Fruit fly (Drosophila melanogaster) whole organism, pupa: ENCODE data around the gene CG14185.

Experiments used
- CG10348 ChIP-seq: fragments of 200-800 bp; sonication (Bioruptor generic); IDR thresholded peaks from 2 replicates; pipeline ENCODE4 v1.3.6; 2022; ENCODE audit warnings: missing biosample characterization, missing genetic modification characterization
- CG13204 ChIP-seq: fragments of 200-800 bp; sonication (Bioruptor generic); optimal IDR thresholded peaks from 2 replicates; lab custom pipeline; 2018; ENCODE audit warnings: missing biosample characterization, mild to moderate bottlenecking, missing genetic modification characterization, moderate library complexity
- CG15710 ChIP-seq: fragments of 200-800 bp; sonication (Bioruptor generic); optimal IDR thresholded peaks from 2 replicates; lab custom pipeline; 2018; ENCODE audit warnings: missing biosample characterization, mild to moderate bottlenecking, missing genetic modification characterization, moderate library complexity
- CG34367 ChIP-seq: fragments of 200-800 bp; sonication (Bioruptor generic); optimal IDR thresholded peaks from 2 replicates; lab custom pipeline; 2018; ENCODE audit warnings: missing biosample characterization, mild to moderate bottlenecking, missing genetic modification characterization
- CG8159 ChIP-seq: fragments of 200-800 bp; sonication (Bioruptor generic); optimal IDR thresholded peaks from 3 replicates; lab custom pipeline; 2018; ENCODE audit warnings: missing biosample characterization, mild to moderate bottlenecking, missing genetic modification characterization, moderate library complexity
- CG8301 ChIP-seq: fragments of 200-800 bp; sonication (Bioruptor generic); optimal IDR thresholded peaks from 2 replicates; lab custom pipeline; 2018; ENCODE audit warnings: missing biosample characterization, mild to moderate bottlenecking, missing genetic modification characterization
- D1 ChIP-seq: fragments of 200-800 bp; sonication (Bioruptor generic); optimal IDR thresholded peaks from 2 replicates; lab custom pipeline; 2018; ENCODE audit warnings: missing biosample characterization, mild to moderate bottlenecking, missing genetic modification characterization, moderate library complexity
- EcR ChIP-seq: fragments of 200-800 bp; sonication (Bioruptor generic); optimal IDR thresholded peaks from 3 replicates; lab custom pipeline; 2019; ENCODE audit warnings: missing biosample characterization, missing genetic modification characterization, mild to moderate bottlenecking, moderate library complexity, missing genetic modification reagents
- Ets98B ChIP-seq: fragments of 200-800 bp; sonication (Bioruptor generic); IDR thresholded peaks from 2 replicates; pipeline ENCODE4 v1.3.6; 2022; ENCODE audit warnings: missing biosample characterization, missing genetic modification characterization
- Pif1A ChIP-seq: fragments of 200-800 bp; sonication (Bioruptor generic); optimal IDR thresholded peaks from 3 replicates; lab custom pipeline; 2016; ENCODE audit warnings: missing biosample characterization, missing genetic modification characterization
- Snoo ChIP-seq: fragments of 200-800 bp; sonication (Bioruptor generic); optimal IDR thresholded peaks from 3 replicates; lab custom pipeline; 2017; ENCODE audit warnings: missing biosample characterization, mild to moderate bottlenecking, missing genetic modification characterization, inconsistent platforms
- fd96Ca ChIP-seq: fragments of 200-800 bp; sonication (Bioruptor generic); IDR thresholded peaks from 3 replicates; pipeline ENCODE4 v1.3.6; 2022; ENCODE audit warnings: missing biosample characterization, missing genetic modification characterization
- gl ChIP-seq: fragments of 200-800 bp; sonication (Bioruptor generic); optimal IDR thresholded peaks from 2 replicates; lab custom pipeline; 2018; ENCODE audit warnings: missing biosample characterization, mild to moderate bottlenecking, missing genetic modification characterization
- rn ChIP-seq: fragments of 200-800 bp; sonication (Bioruptor generic); IDR thresholded peaks from 2 replicates; pipeline ENCODE4 v1.3.6; 2022; ENCODE audit warnings: missing biosample characterization, missing genetic modification characterization

DNA sequence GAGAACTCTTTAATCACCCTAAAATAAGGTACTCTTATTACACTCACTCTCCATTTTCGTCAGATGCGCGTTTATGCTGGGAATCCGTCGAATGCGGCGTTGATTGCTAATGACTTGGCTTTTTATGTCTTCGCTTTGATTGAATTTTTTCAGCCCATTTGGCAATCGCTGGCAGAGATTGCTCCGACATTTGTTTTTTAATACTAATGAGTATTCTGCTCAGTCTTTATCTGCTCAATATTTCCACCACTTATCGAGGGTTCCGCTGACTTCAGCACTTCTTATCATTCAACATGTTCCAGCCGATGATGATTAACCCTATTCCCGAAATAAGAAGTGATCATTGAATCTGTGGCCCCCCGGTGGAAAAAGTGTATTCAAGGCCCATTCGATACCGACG is 25.7 kb downstream of the CG14185 start, which contains the start of gene obst-J:
- no peak for TF ChIP-seq rn
- no peak for TF ChIP-seq Pif1A (GFP tag; lab: Kevin White, UChicago)
- no peak for TF ChIP-seq CG8301 (tag; lab: Kevin White, UChicago)
- no peak for TF ChIP-seq CG34367 (tag; lab: Kevin White, UChicago)
- TF ChIP-seq Ets98B (GFP tag; lab: Robert Waterston, UW) = no peak
- TF ChIP-seq CG10348 (GFP tag; lab: Robert Waterston, UW) = no peak
- TF ChIP-seq gl (tag; lab: Kevin White, UChicago) = no peak
- TF ChIP-seq CG15710 (tag; lab: Kevin White, UChicago) = no peak
- TF ChIP-seq CG8159 = no peak
- TF ChIP-seq D1 (tag; lab: Kevin White, UChicago) = no peak
- TF ChIP-seq CG13204 (GFP tag; lab: Kevin White, UChicago) = no peak
- TF ChIP-seq fd96Ca = no peak
- no peak for TF ChIP-seq EcR (GFP tag; lab: Kevin White, UChicago)
- TF ChIP-seq Snoo = no peak
